Fruit fly (Drosophila melanogaster) whole organism, embryonic: Measurements from ENCODE around the gene Fur2.

ENCODE experiments used
- B-H2 ChIP-seq: fragments of 200-800 bp; sonication (Bioruptor generic); optimal IDR thresholded peaks from 2 replicates; lab custom pipeline; 2018; ENCODE audit warnings: missing biosample characterization, mild to moderate bottlenecking, missing genetic modification characterization
- CG11085 ChIP-seq: fragments of 200-800 bp; sonication (Bioruptor generic); IDR thresholded peaks from 2 replicates; pipeline ENCODE4 v1.3.6; 2022; ENCODE audit warnings: missing biosample characterization, missing genetic modification characterization
- CG12942 ChIP-seq: fragments of 200-800 bp; sonication (Bioruptor generic); optimal IDR thresholded peaks from 3 replicates; lab custom pipeline; 2016; ENCODE audit warnings: missing biosample characterization, missing genetic modification characterization
- CG13296 ChIP-seq: fragments of 200-800 bp; sonication (Bioruptor generic); optimal IDR thresholded peaks from 3 replicates; lab custom pipeline; 2018; ENCODE audit warnings: missing biosample characterization, mild to moderate bottlenecking, missing genetic modification characterization
- CG13624 ChIP-seq: fragments of 200-800 bp; sonication (Bioruptor generic); optimal IDR thresholded peaks from 2 replicates; lab custom pipeline; 2016; ENCODE audit warnings: missing biosample characterization, missing genetic modification characterization
- CG13775 ChIP-seq: fragments of 200-800 bp; sonication (Bioruptor generic); optimal IDR thresholded peaks from 3 replicates; lab custom pipeline; 2017; ENCODE audit warnings: missing biosample characterization, mild to moderate bottlenecking, missing genetic modification characterization
- CG15479 ChIP-seq: fragments of 200-800 bp; sonication (Bioruptor generic); optimal IDR thresholded peaks from 3 replicates; lab custom pipeline; 2019; ENCODE audit warnings: missing biosample characterization, mild to moderate bottlenecking, missing genetic modification characterization, moderate library complexity
- CG17361 ChIP-seq: fragments of 200-800 bp; sonication (Bioruptor generic); IDR thresholded peaks from 3 replicates; pipeline ENCODE4 v1.3.6; 2022; ENCODE audit warnings: missing biosample characterization, missing genetic modification characterization
- CG18599 ChIP-seq: fragments of 200-800 bp; sonication (Bioruptor generic); optimal IDR thresholded peaks from 3 replicates; lab custom pipeline; 2017; ENCODE audit warnings: missing biosample characterization, missing genetic modification characterization, mild to moderate bottlenecking, moderate library complexity, missing genetic modification reagents
- CG31365 ChIP-seq: fragments of 200-800 bp; sonication (Bioruptor generic); optimal IDR thresholded peaks from 2 replicates; lab custom pipeline; 2018; ENCODE audit warnings: missing biosample characterization, mild to moderate bottlenecking, missing genetic modification characterization
- CG3407 ChIP-seq: fragments of 200-800 bp; sonication (Bioruptor generic); optimal IDR thresholded peaks from 2 replicates; lab custom pipeline; 2018; ENCODE audit warnings: missing biosample characterization, mild to moderate bottlenecking, missing genetic modification characterization
- CG4424 ChIP-seq: fragments of 200-800 bp; sonication (Bioruptor generic); optimal IDR thresholded peaks from 3 replicates; lab custom pipeline; 2016; ENCODE audit warnings: missing biosample characterization, missing genetic modification characterization
- CG6689 ChIP-seq: fragments of 200-800 bp; sonication (Bioruptor generic); IDR thresholded peaks from 2 replicates; pipeline ENCODE4 v1.3.6; 2022; ENCODE audit warnings: missing biosample characterization, missing genetic modification characterization
- CG6791 ChIP-seq: fragments of 200-800 bp; sonication (Bioruptor generic); IDR thresholded peaks from 3 replicates; pipeline ENCODE4 v1.3.6; 2022; ENCODE audit warnings: missing biosample characterization, missing genetic modification characterization; ENCODE audit not compliant: partially characterized antibody
- CG7357 ChIP-seq: fragments of 200-800 bp; sonication (Bioruptor generic); IDR thresholded peaks from 3 replicates; pipeline ENCODE4 v1.3.6; 2022; ENCODE audit warnings: missing biosample characterization, missing genetic modification characterization
- CG7745 ChIP-seq: fragments of 200-800 bp; sonication (Bioruptor generic); optimal IDR thresholded peaks from 2 replicates; lab custom pipeline; 2018; ENCODE audit warnings: missing biosample characterization, mild to moderate bottlenecking, missing genetic modification characterization, moderate library complexity
- CG7786 ChIP-seq: fragments of 200-800 bp; sonication (Bioruptor generic); optimal IDR thresholded peaks from 2 replicates; lab custom pipeline; 2016; ENCODE audit warnings: missing biosample characterization, missing genetic modification characterization
- CG8290 ChIP-seq, 3 experiments: fragments of 200-800 bp; sonication (Bioruptor generic); optimal IDR thresholded peaks; 2 replicates each; lab custom pipeline; 2016 to 2019; ENCODE audit warnings: missing biosample characterization in 3 of 3, missing genetic modification characterization in 3 of 3, mild to moderate bottlenecking in 2 of 3, moderate library complexity in 1 of 3
- CG8388 ChIP-seq: fragments of 200-800 bp; sonication (Bioruptor generic); optimal IDR thresholded peaks from 2 replicates; lab custom pipeline; 2019; ENCODE audit warnings: missing biosample characterization, mild to moderate bottlenecking, missing genetic modification characterization, moderate library complexity
- CG8765 ChIP-seq: fragments of 200-800 bp; sonication (Bioruptor generic); IDR thresholded peaks from 2 replicates; pipeline ENCODE4 v1.3.6; 2022; ENCODE audit warnings: missing biosample characterization, missing genetic modification characterization
- CG9932 ChIP-seq: fragments of 200-800 bp; sonication (Bioruptor generic); IDR thresholded peaks from 2 replicates; pipeline ENCODE4 v1.3.6; 2022; ENCODE audit warnings: missing biosample characterization, missing genetic modification characterization
- CTCF ChIP-seq: fragments of 200-800 bp; sonication (Bioruptor generic); optimal IDR thresholded peaks from 2 replicates; lab custom pipeline; 2017; ENCODE audit warnings: missing biosample characterization, mild to moderate bottlenecking, missing genetic modification characterization, moderate library complexity
- Doc2 ChIP-seq: fragments of 200-800 bp; sonication (Bioruptor generic); IDR thresholded peaks from 2 replicates; pipeline ENCODE4 v1.3.6; 2022; ENCODE audit warnings: missing biosample characterization, missing genetic modification characterization
- Eip74EF ChIP-seq, 2 experiments: fragments of 200-800 bp in 1 of 2; fragments of >200 bp in 1 of 2; sonication (Bioruptor generic) in 1 of 2; optimal IDR thresholded peaks; 2 replicates each; lab custom pipeline; 2017 to 2019; ENCODE audit warnings: missing biosample characterization in 2 of 2, missing genetic modification characterization in 2 of 2, mild to moderate bottlenecking in 1 of 2, moderate library complexity in 1 of 2
- Ets65A ChIP-seq: fragments of 200-800 bp; sonication (Bioruptor generic); peaks from one replicate; lab custom pipeline; 2016; ENCODE audit warnings: missing biosample characterization, missing genetic modification characterization
- HmgZ ChIP-seq: fragments of 200-800 bp; sonication (Bioruptor generic); optimal IDR thresholded peaks from 2 replicates; lab custom pipeline; 2018; ENCODE audit warnings: missing biosample characterization, mild to moderate bottlenecking, missing genetic modification characterization
- Hr3 ChIP-seq: fragments of 200-800 bp; sonication (Bioruptor generic); optimal IDR thresholded peaks from 3 replicates; lab custom pipeline; 2016; ENCODE audit warnings: missing biosample characterization, missing genetic modification characterization
- Mes4 ChIP-seq: fragments of 200-800 bp; sonication (Bioruptor generic); optimal IDR thresholded peaks from 2 replicates; lab custom pipeline; 2016; ENCODE audit warnings: missing biosample characterization, missing genetic modification characterization
- NC2α ChIP-seq: fragments of 200-800 bp; sonication (Bioruptor generic); optimal IDR thresholded peaks from 2 replicates; lab custom pipeline; 2016; ENCODE audit warnings: missing biosample characterization, missing genetic modification characterization
- NC2β ChIP-seq: fragments of 200-800 bp; sonication (Bioruptor generic); optimal IDR thresholded peaks from 2 replicates; lab custom pipeline; 2016; ENCODE audit warnings: missing biosample characterization, missing genetic modification characterization
- Optix ChIP-seq: fragments of 200-800 bp; sonication (Bioruptor generic); IDR thresholded peaks from 3 replicates; pipeline ENCODE4 v1.3.6; 2022; ENCODE audit warnings: missing biosample characterization, missing genetic modification characterization
- ab ChIP-seq: fragments of 200-800 bp; sonication (Bioruptor generic); optimal IDR thresholded peaks from 2 replicates; lab custom pipeline; 2016; ENCODE audit warnings: missing biosample characterization, missing genetic modification characterization
- ap ChIP-seq: fragments of 200-800 bp; sonication (Bioruptor generic); IDR thresholded peaks from 2 replicates; pipeline ENCODE4 v1.3.6; 2022; ENCODE audit warnings: missing biosample characterization, missing genetic modification characterization
- cas ChIP-seq: fragments of 200-800 bp; sonication (Bioruptor generic); IDR thresholded peaks from 2 replicates; pipeline ENCODE4 v1.3.6; 2022; ENCODE audit warnings: missing biosample characterization, missing genetic modification characterization
- cato ChIP-seq: fragments of 200-800 bp; sonication (Bioruptor generic); optimal IDR thresholded peaks from 2 replicates; lab custom pipeline; 2016; ENCODE audit warnings: missing biosample characterization, missing genetic modification characterization, borderline replicate concordance
- crp ChIP-seq, 2 experiments: fragments of 200-800 bp; sonication (Bioruptor generic); optimal IDR thresholded peaks; 2 replicates in 1 of 2; 3 replicates in 1 of 2; lab custom pipeline; 2017; ENCODE audit warnings: missing biosample characterization in 2 of 2, missing genetic modification characterization in 2 of 2, mild to moderate bottlenecking in 1 of 2, moderate library complexity in 1 of 2
- dan ChIP-seq: fragments of 200-800 bp; sonication (Bioruptor generic); IDR thresholded peaks from 2 replicates; pipeline ENCODE4 v1.3.6; 2022; ENCODE audit warnings: missing biosample characterization, missing genetic modification characterization
- dmrt99B ChIP-seq: fragments of 200-800 bp; sonication (Bioruptor generic); optimal IDR thresholded peaks from 2 replicates; lab custom pipeline; 2018; ENCODE audit warnings: missing biosample characterization, mild to moderate bottlenecking, missing genetic modification characterization, moderate library complexity
- dysf ChIP-seq: fragments of 200-800 bp; sonication (Bioruptor generic); IDR thresholded peaks from 3 replicates; pipeline ENCODE4 v1.3.6; 2022; ENCODE audit warnings: missing biosample characterization, missing genetic modification characterization
- eve ChIP-seq, 2 experiments: fragments of >200 bp; optimal IDR thresholded peaks; 2 replicates each; lab custom pipeline; 2017; ENCODE audit warnings: missing biosample characterization in 2 of 2, missing genetic modification characterization in 2 of 2
- exex ChIP-seq: fragments of 200-800 bp; sonication (Bioruptor generic); optimal IDR thresholded peaks from 4 replicates; lab custom pipeline; 2018; ENCODE audit warnings: missing biosample characterization, mild to moderate bottlenecking, missing genetic modification characterization, moderate library complexity
- gcm ChIP-seq: fragments of 200-800 bp; sonication (Bioruptor generic); optimal IDR thresholded peaks from 2 replicates; lab custom pipeline; 2019; ENCODE audit warnings: missing biosample characterization, mild to moderate bottlenecking, missing genetic modification characterization, moderate library complexity
- ind ChIP-seq: fragments of 200-800 bp; sonication (Bioruptor generic); optimal IDR thresholded peaks from 3 replicates; lab custom pipeline; 2016; ENCODE audit warnings: missing biosample characterization, missing genetic modification characterization
- luna ChIP-seq: fragments of 200-800 bp; sonication (Bioruptor generic); optimal IDR thresholded peaks from 2 replicates; lab custom pipeline; 2016; ENCODE audit warnings: missing biosample characterization, missing genetic modification characterization
- nmo ChIP-seq: fragments of 200-800 bp; sonication (Bioruptor generic); optimal IDR thresholded peaks from 2 replicates; lab custom pipeline; 2018; ENCODE audit warnings: missing biosample characterization, mild to moderate bottlenecking, missing genetic modification characterization, moderate library complexity
- salm ChIP-seq: fragments of 200-800 bp; sonication (Bioruptor generic); optimal IDR thresholded peaks from 2 replicates; lab custom pipeline; 2018; ENCODE audit warnings: missing biosample characterization, mild to moderate bottlenecking, missing genetic modification characterization
- seq ChIP-seq: fragments of 200-800 bp; sonication (Bioruptor generic); IDR thresholded peaks from 2 replicates; pipeline ENCODE4 v1.3.6; 2022; ENCODE audit warnings: missing biosample characterization, missing genetic modification characterization
- wek ChIP-seq: fragments of 200-800 bp; sonication (Bioruptor generic); optimal IDR thresholded peaks from 3 replicates; lab custom pipeline; 2018; ENCODE audit warnings: missing biosample characterization, mild to moderate bottlenecking, missing genetic modification characterization, moderate library complexity
- yki ChIP-seq: fragments of >200 bp; optimal IDR thresholded peaks from 3 replicates; lab custom pipeline; 2018

Fur2 gene

DNA sequence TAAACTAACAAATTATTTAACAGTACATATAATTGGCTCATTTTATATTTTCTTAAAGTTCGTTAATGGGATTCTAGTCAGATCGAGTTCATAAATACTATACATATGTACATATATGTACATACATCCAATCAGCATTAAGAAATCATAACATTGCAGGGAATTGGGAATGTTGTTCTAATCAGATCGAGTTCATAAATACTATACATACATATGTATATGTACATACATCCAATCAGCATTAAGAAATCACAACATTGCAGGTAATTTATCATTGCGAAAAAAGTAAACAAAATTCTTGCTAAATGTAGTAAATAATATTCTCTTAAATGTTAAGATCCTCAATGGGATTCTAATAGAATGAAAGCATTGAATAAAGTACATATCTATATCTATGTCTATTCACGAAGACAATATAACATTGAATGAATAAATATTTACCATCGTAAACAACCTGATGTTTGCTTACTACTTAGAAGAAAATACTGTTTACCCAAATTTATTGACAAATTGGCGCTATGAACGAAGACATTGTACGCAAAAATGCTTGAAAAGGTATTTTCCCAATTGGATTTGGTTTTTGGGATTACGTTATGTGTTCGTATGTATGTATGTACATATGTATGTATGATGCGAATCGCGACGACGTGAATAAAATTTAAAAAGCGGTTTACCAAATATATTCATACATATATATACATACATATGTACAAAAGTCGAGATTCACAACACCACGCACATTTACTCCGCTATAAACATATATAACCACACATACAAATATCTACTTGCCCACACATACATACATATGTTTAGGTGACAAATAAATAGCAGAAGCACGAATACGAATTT is 11.0 kb downstream of the Fur2 start (continued):
- TF ChIP-seq CG17361 (GFP tag; lab: Robert Waterston, UW), result no peak; the same call in 2 of the 3 replicates
- TF ChIP-seq cas (GFP tag; lab: Robert Waterston, UW), result no peak
- peak; percentile 80 for TF ChIP-seq salm
- no peak for TF ChIP-seq CG6689 (GFP tag; lab: Robert Waterston, UW)
- TF ChIP-seq cato (GFP tag; lab: Kevin White, UChicago), result no peak
- peak; percentile 35; the same call in 1 of the 2 replicates for TF ChIP-seq ap
- TF ChIP-seq Ets65A (GFP tag; lab: Kevin White, UChicago), result no peak
- TF ChIP-seq CG31365 (tag; lab: Kevin White, UChicago), result peak; percentile 84
- peak; percentile 94 for TF ChIP-seq HmgZ (tag; lab: Kevin White, UChicago)
- no peak for TF ChIP-seq dan (GFP tag; lab: Robert Waterston, UW)
- TF ChIP-seq CTCF (GFP tag; lab: Kevin White, UChicago), result peak; percentile 12
- peak; percentile 13 for TF ChIP-seq CG7786 (GFP tag; lab: Kevin White, UChicago)
- TF ChIP-seq gcm (GFP tag; lab: Kevin White, UChicago), result peak; percentile 82
- no peak for TF ChIP-seq ind (GFP tag; lab: Kevin White, UChicago)
- TF ChIP-seq CG13775 (GFP tag; lab: Kevin White, UChicago), result peak; percentile 7
- peak; percentile 62 for TF ChIP-seq CG13624
- TF ChIP-seq CG7357 (GFP tag; lab: Robert Waterston, UW), result no peak
- TF ChIP-seq dysf (GFP tag; lab: Robert Waterston, UW), result no peak; the same call in 2 of the 3 replicates
- TF ChIP-seq CG9932, result no peak; the same call in 1 of the 2 replicates
- peak; percentile 76 for TF ChIP-seq exex (tag; lab: Kevin White, UChicago)
- peak; percentile 84 for TF ChIP-seq wek (GFP tag; lab: Kevin White, UChicago)
- TF ChIP-seq CG11085 (GFP tag; lab: Robert Waterston, UW), result peak; percentile 30; the same call in 1 of the 2 replicates
- no peak for TF ChIP-seq nmo (GFP tag; lab: Kevin White, UChicago)
- TF ChIP-seq seq, result peak; percentile 75
- TF ChIP-seq CG7745 (tag; lab: Kevin White, UChicago), result peak; percentile 79
- TF ChIP-seq CG12942 (GFP tag; lab: Kevin White, UChicago), result peak; percentile 47
- TF ChIP-seq CG4424, result peak; percentile 37
- no peak for TF ChIP-seq Hr3 (GFP tag; lab: Kevin White, UChicago)
- no peak for TF ChIP-seq CG8765 (GFP tag; lab: Robert Waterston, UW)
- no peak for TF ChIP-seq eve (GFP tag; optimal IDR thresholded peaks at IDR 0.05; lab: Kevin White, UChicago)
- TF ChIP-seq NC2β, result peak; percentile 34
- no peak for TF ChIP-seq yki (lab: Kevin White, UChicago)
- TF ChIP-seq ab (GFP tag; lab: Kevin White, UChicago), result no peak
- no peak for TF ChIP-seq CG8388 (GFP tag; lab: Kevin White, UChicago)
- peak in 1 of 2 experiments; percentile 83 for TF ChIP-seq Eip74EF (GFP tag; optimal IDR thresholded peaks at IDR 0.05; lab: Kevin White, UChicago)
- peak; percentile 57 for TF ChIP-seq Mes4 (GFP tag; lab: Kevin White, UChicago)
- no peak for TF ChIP-seq Doc2 (GFP tag; lab: Robert Waterston, UW)
- peak; percentile 91 for TF ChIP-seq CG18599 (GFP tag; lab: Kevin White, UChicago)
- TF ChIP-seq Optix (GFP tag; lab: Robert Waterston, UW), result no peak
- peak; percentile 37 for TF ChIP-seq NC2α (GFP tag; lab: Kevin White, UChicago)
- no peak for TF ChIP-seq crp (GFP tag; optimal IDR thresholded peaks at IDR 0.05; lab: Kevin White, UChicago)
- TF ChIP-seq CG3407, result peak; percentile 72
- TF ChIP-seq B-H2, result peak; percentile 86
- TF ChIP-seq luna, result peak; percentile 68
- TF ChIP-seq CG6791, result no peak
- peak; percentile 94 for TF ChIP-seq CG13296 (GFP tag; lab: Kevin White, UChicago)
- peak; percentile 34 for TF ChIP-seq CG8290 (GFP tag; optimal IDR thresholded peaks at IDR 0.05; lab: Kevin White, UChicago)
- TF ChIP-seq CG8290 (tag; optimal IDR thresholded peaks at IDR 0.05; lab: Kevin White, UChicago), result peak in 1 of 2 experiments; percentile 78
- TF ChIP-seq dmrt99B (tag; lab: Kevin White, UChicago), result no peak
- TF ChIP-seq CG15479 (GFP tag; lab: Kevin White, UChicago), result peak; percentile 67
